Worm (Caenorhabditis elegans): Measurements from ENCODE around the gene Y45F10A.7.

- TF ChIP-seq ama-1 (optimal IDR thresholded peaks at IDR 0.05) (no peak), pes-1 (GFP tag; IDR thresholded peaks at IDR 0.05) (no peak), tbx-11 (GFP tag; IDR thresholded peaks at IDR 0.05) (no peak)
Measured at ce11 chrIV:13472011-13472410, 20.4 kb upstream of the Y45F10A.7 start, which contains the start of the genes ttbk-8.1 and Y38H8A.4.

Data from whole organism, early embryonic.